Fruit fly (Drosophila melanogaster): ENCODE results near the gene CG34170.
A peak's percentile ranks its signal among the peaks of the same experiment; 100 is the strongest.

The CG34170 gene

dm6 chr2L:17266677-17267357 is 44.8 kb downstream of the CG34170 start:
- TF ChIP-seq CG10267 (tag; optimal IDR thresholded peaks at IDR 0.05) (peak; percentile 3), Oli (tag; optimal IDR thresholded peaks at IDR 0.05) (peak; percentile 7), twi (tag; optimal IDR thresholded peaks at IDR 0.05) (peak; percentile 30), CG14710 (tag; optimal IDR thresholded peaks at IDR 0.05) (peak; percentile 26), CG15479 (GFP tag; optimal IDR thresholded peaks at IDR 0.05) (peak; percentile 27), CG2678 (tag; optimal IDR thresholded peaks at IDR 0.05) (peak; percentile 15), CG16779 (GFP tag; IDR thresholded peaks at IDR 0.05) (no peak), ranshi (GFP tag; IDR thresholded peaks at IDR 0.05) (0 out of 2 replicates have a peak, but pooled peaks have one; percentile 8), CG2712 (tag; optimal IDR thresholded peaks at IDR 0.05) (peak; percentile 47), D19B (GFP tag; optimal IDR thresholded peaks at IDR 0.05) (peak; percentile 40), gsb (GFP tag; IDR thresholded peaks at IDR 0.05) (no peak), Med (GFP tag) (peak; percentile 10), Gsc (GFP tag; IDR thresholded peaks at IDR 0.05) (no peak), Side (GFP tag; optimal IDR thresholded peaks at IDR 0.05) (no peak), CG2116 (GFP tag; optimal IDR thresholded peaks at IDR 0.05) (no peak), bsh (GFP tag; optimal IDR thresholded peaks at IDR 0.05) (peak in 1 of 2 experiments; percentile 21), dmrt99B (tag; optimal IDR thresholded peaks at IDR 0.05) (peak; percentile 31), Xrp1 (GFP tag; IDR thresholded peaks at IDR 0.05) (peak; percentile 39; the same call in 1 of the 2 replicates), cad (GFP tag; optimal IDR thresholded peaks at IDR 0.05) (peak; percentile 98), cwo (GFP tag; optimal IDR thresholded peaks at IDR 0.05) (no peak), CG32772 (GFP tag; IDR thresholded peaks at IDR 0.05) (no peak), CG31441 (GFP tag; IDR thresholded peaks at IDR 0.05) (peak; percentile 29; the same call in 1 of the 2 replicates), gem (tag; optimal IDR thresholded peaks at IDR 0.05) (peak; percentile 43), tll (GFP tag; optimal IDR thresholded peaks at IDR 0.05) (peak in 1 of 2 experiments; percentile 84), CG10979 (tag; optimal IDR thresholded peaks at IDR 0.05) (peak; percentile 40), grau (tag; optimal IDR thresholded peaks at IDR 0.05) (peak; percentile 1), phol (tag; optimal IDR thresholded peaks at IDR 0.05) (peak; percentile 36), CG7839 (tag; optimal IDR thresholded peaks at IDR 0.05) (peak; percentile 18), nmo (GFP tag; optimal IDR thresholded peaks at IDR 0.05) (peak; percentile 27), lola (GFP tag; optimal IDR thresholded peaks at IDR 0.05) (peak in 1 of 3 experiments; percentile 45), vvl (GFP tag; IDR thresholded peaks at IDR 0.05) (no peak), Ssrp (tag; optimal IDR thresholded peaks at IDR 0.05) (peak; percentile 8), dmrt11E (tag; optimal IDR thresholded peaks at IDR 0.05) (peak; percentile 45), D19A (tag; optimal IDR thresholded peaks at IDR 0.05) (peak; percentile 11), CG9727 (GFP tag; optimal IDR thresholded peaks at IDR 0.05) (peak; percentile 12), Sry-δ (GFP tag; optimal IDR thresholded peaks at IDR 0.05) (no peak), CG7271 (tag; optimal IDR thresholded peaks at IDR 0.05) (peak; percentile 83), CG30403 (GFP tag; optimal IDR thresholded peaks at IDR 0.05) (no peak), CG7556 (GFP tag; optimal IDR thresholded peaks at IDR 0.05) (peak; percentile 9), prd (optimal IDR thresholded peaks at IDR 0.05) (no peak), prd (GFP tag; IDR thresholded peaks at IDR 0.05) (peak; percentile 28; the same call in 1 of the 3 replicates), zen (tag; optimal IDR thresholded peaks at IDR 0.05) (peak; percentile 20), CG17829 (tag; optimal IDR thresholded peaks at IDR 0.05) (peak; percentile 27), CG18262 (tag; optimal IDR thresholded peaks at IDR 0.05) (peak; percentile 62), Blimp-1 (GFP tag; optimal IDR thresholded peaks at IDR 0.05) (peak; percentile 13), CG11504 (tag; optimal IDR thresholded peaks at IDR 0.05) (peak; percentile 39), CG17361 (GFP tag; IDR thresholded peaks at IDR 0.05) (peak; percentile 38; the same call in 1 of the 3 replicates)

Measured in whole organism, embryonic.